Worm (Caenorhabditis elegans) whole organism, L4 larva: ENCODE results near the gene Y73C8B.2.

Source experiments
- F37D6.2 ChIP-seq: sonication (generic microtip); optimal IDR thresholded peaks from 2 replicates; lab custom pipeline; 2016; ENCODE audit warnings: mild to moderate bottlenecking, missing genetic modification characterization, missing compliant biosample characterization
- F44E2.7 ChIP-seq: fragments of 200-800 bp; sonication (Bioruptor generic); IDR thresholded peaks from 2 replicates; pipeline ENCODE4 v2.1.2; 2022; ENCODE audit warnings: missing genetic modification characterization, missing compliant biosample characterization
- R02D3.7 ChIP-seq: fragments of 150-350 bp; sonication (generic microtip); optimal IDR thresholded peaks from 3 replicates; lab custom pipeline; 2014; ENCODE audit warnings: missing biosample characterization, missing genetic modification characterization
- T26A8.4 ChIP-seq: fragments of 200-800 bp; sonication (Bioruptor generic); IDR thresholded peaks from 2 replicates; pipeline ENCODE4 v1.3.6; 2022; ENCODE audit warnings: missing genetic modification characterization, missing compliant biosample characterization
- ceh-28 ChIP-seq: fragments of 150-350 bp; optimal IDR thresholded peaks from 2 replicates; lab custom pipeline; 2014; ENCODE audit warnings: missing biosample characterization, missing genetic modification reagents, missing genetic modification characterization
- fos-1 ChIP-seq: fragments of 150-350 bp; optimal IDR thresholded peaks from 2 replicates; lab custom pipeline; 2014; ENCODE audit warnings: missing biosample characterization, missing genetic modification characterization
- lin-15B ChIP-seq: fragments of 150-350 bp; sonication (generic microtip); optimal IDR thresholded peaks from 3 replicates; lab custom pipeline; 2014; ENCODE audit warnings: missing biosample characterization, missing genetic modification characterization
- lsy-2 ChIP-seq, 2 experiments: fragments of 150-350 bp in 1 of 2; sonication (generic microtip) in 1 of 2; optimal IDR thresholded peaks; 2 replicates each; lab custom pipeline; 2014 to 2017; ENCODE audit warnings: missing biosample characterization in 2 of 2, missing genetic modification characterization in 2 of 2
- nhr-11 ChIP-seq: fragments of 150-350 bp; optimal IDR thresholded peaks from 2 replicates; lab custom pipeline; 2014; ENCODE audit warnings: missing biosample characterization, missing genetic modification characterization
- nhr-76 ChIP-seq: fragments of 150-350 bp; optimal IDR thresholded peaks from 2 replicates; lab custom pipeline; 2014; ENCODE audit warnings: missing biosample characterization, missing genetic modification characterization
- pqm-1 ChIP-seq: sonication (generic microtip); optimal IDR thresholded peaks from 2 replicates; lab custom pipeline; 2017; ENCODE audit warnings: missing biosample characterization, missing genetic modification characterization
- sdz-12 ChIP-seq: fragments of 200-800 bp; sonication (Bioruptor generic); optimal IDR thresholded peaks from 2 replicates; lab custom pipeline; 2018; ENCODE audit warnings: mild to moderate bottlenecking, missing genetic modification characterization, missing compliant biosample characterization
- skn-1 ChIP-seq: fragments of 150-350 bp; optimal IDR thresholded peaks from 2 replicates; lab custom pipeline; 2014; ENCODE audit warnings: missing biosample characterization, missing genetic modification characterization
- snpc-4 ChIP-seq: fragments of 150-350 bp; optimal IDR thresholded peaks from 2 replicates; lab custom pipeline; 2014; ENCODE audit warnings: missing biosample characterization, missing genetic modification characterization

- no peak for TF ChIP-seq nhr-76 (tag; lab: Kevin White, UChicago)
- TF ChIP-seq F44E2.7 (GFP tag; lab: Robert Waterston, UW) = no peak
- no peak for TF ChIP-seq sdz-12 (GFP tag; lab: Kevin White, UChicago)
- TF ChIP-seq nhr-11 (tag; lab: Kevin White, UChicago) = no peak
- TF ChIP-seq T26A8.4 (GFP tag; lab: Robert Waterston, UW) = no peak
- no peak for TF ChIP-seq lin-15B
- TF ChIP-seq snpc-4 (tag; lab: Kevin White, UChicago) = no peak
- TF ChIP-seq fos-1 (tag; lab: Kevin White, UChicago) = no peak
- TF ChIP-seq F37D6.2 (tag; lab: Kevin White, UChicago) = no peak
- no peak for TF ChIP-seq R02D3.7
- TF ChIP-seq skn-1 (tag; lab: Kevin White, UChicago) = no peak
- TF ChIP-seq lsy-2 (tag; optimal IDR thresholded peaks at IDR 0.05; lab: Kevin White, UChicago) = no peak
- TF ChIP-seq pqm-1 (tag; lab: Kevin White, UChicago) = no peak
- no peak for TF ChIP-seq ceh-28 (tag; lab: Kevin White, UChicago)
Measured at ce11 chrV:3195814-3196213, 1.0 kb upstream of the Y73C8B.2 start.
